Worm (Caenorhabditis elegans): ENCODE results near the gene tag-52.

Gene tag-52

ce11 chrX:3680544-3681214, 2.3 kb upstream of the tag-52 start, which contains the start of gene tsp-17:
TSS of gene tsp-17 (plus strand) at chrX:3681164.
- TF ChIP-seq egl-27 (tag; optimal IDR thresholded peaks at IDR 0.05) (no peak), lin-13 (GFP tag; optimal IDR thresholded peaks at IDR 0.05) (no peak), unc-86 (tag; optimal IDR thresholded peaks at IDR 0.05) (no peak), nhr-12 (tag; optimal IDR thresholded peaks at IDR 0.05) (no peak), nhr-11 (tag; optimal IDR thresholded peaks at IDR 0.05) (no peak), mdl-1 (tag; optimal IDR thresholded peaks at IDR 0.05) (peak in 1 of 2 experiments; percentile 13), unc-130 (tag; optimal IDR thresholded peaks at IDR 0.05) (peak; percentile 24), hlh-17 (GFP tag; optimal IDR thresholded peaks at IDR 0.05; ENCODE audit: borderline replicate concordance) (no peak), elt-2 (tag; optimal IDR thresholded peaks at IDR 0.05) (peak; percentile 7), nhr-90 (tag; optimal IDR thresholded peaks at IDR 0.05; ENCODE audit: poor library complexity) (no peak), ceh-8 (GFP tag; optimal IDR thresholded peaks at IDR 0.05) (no peak), nhr-77 (tag; optimal IDR thresholded peaks at IDR 0.05) (no peak), zip-4 (GFP tag; optimal IDR thresholded peaks at IDR 0.05) (no peak), nhr-85 (tag) (no peak), sptf-1 (tag; optimal IDR thresholded peaks at IDR 0.05) (no peak), lin-14 (GFP tag; optimal IDR thresholded peaks at IDR 0.05) (peak; percentile 37), mab-9 (GFP tag; IDR thresholded peaks at IDR 0.05) (no peak), grh-1 (GFP tag; IDR thresholded peaks at IDR 0.05) (no peak), ama-1 (optimal IDR thresholded peaks at IDR 0.05) (no peak), rnt-1 (tag; optimal IDR thresholded peaks at IDR 0.05) (peak; percentile 58), nhr-71 (tag; optimal IDR thresholded peaks at IDR 0.05) (peak; percentile 35), nhr-28 (tag; optimal IDR thresholded peaks at IDR 0.05) (no peak), aha-1 (tag; optimal IDR thresholded peaks at IDR 0.05) (no peak), pag-3 (tag; optimal IDR thresholded peaks at IDR 0.05; ENCODE audit: borderline replicate concordance, insufficient read depth) (peak; percentile 80), C04F5.9 (tag; optimal IDR thresholded peaks at IDR 0.05) (no peak)

ce11 chrX:3673584-3674108, 4.7 kb downstream of the tag-52 start, which contains the start of gene ceh-63:
TSS of gene ceh-63 (minus strand) at chrX:3674058.
- TF ChIP-seq lsy-2 (tag; optimal IDR thresholded peaks at IDR 0.05) = no peak
- TF ChIP-seq ceh-63 (GFP tag; optimal IDR thresholded peaks at IDR 0.05) = peak; percentile 100
- no peak for TF ChIP-seq lin-14 (GFP tag; optimal IDR thresholded peaks at IDR 0.05)

- no peak for TF ChIP-seq ces-1 (GFP tag; optimal IDR thresholded peaks at IDR 0.05)
- TF ChIP-seq snu-23 (GFP tag; optimal IDR thresholded peaks at IDR 0.05) = no peak
- no peak for TF ChIP-seq nhr-77 (tag; optimal IDR thresholded peaks at IDR 0.05)
- peak; percentile 35 for TF ChIP-seq nhr-85 (tag)
- no peak for TF ChIP-seq unc-130 (tag; optimal IDR thresholded peaks at IDR 0.05)
Measured at ce11 chrX:3671998-3672397, 6.4 kb downstream of the tag-52 start, which contains the start of gene C02F12.5. TSS of gene C02F12.5 (minus strand) at chrX:3672098.

- TF ChIP-seq lin-35 (GFP tag; optimal IDR thresholded peaks at IDR 0.05) = no peak
- TF ChIP-seq fkh-8 (tag; optimal IDR thresholded peaks at IDR 0.05) = peak; percentile 34
- no peak for TF ChIP-seq lin-13 (GFP tag; optimal IDR thresholded peaks at IDR 0.05)
- no peak for TF ChIP-seq pax-3 (tag; optimal IDR thresholded peaks at IDR 0.05)
- TF ChIP-seq fkh-4 (tag; optimal IDR thresholded peaks at IDR 0.05; ENCODE audit: borderline replicate concordance) = no peak
- TF ChIP-seq ceh-8 (GFP tag; optimal IDR thresholded peaks at IDR 0.05) = no peak
- TF ChIP-seq snu-23 (GFP tag; optimal IDR thresholded peaks at IDR 0.05) = no peak
- TF ChIP-seq fos-1 (tag; optimal IDR thresholded peaks at IDR 0.05) = no peak
- TF ChIP-seq vab-15 (tag; optimal IDR thresholded peaks at IDR 0.05) = no peak
- TF ChIP-seq sox-4 (tag; optimal IDR thresholded peaks at IDR 0.05) = peak; percentile 35
- peak; percentile 17 for TF ChIP-seq nhr-71 (tag; optimal IDR thresholded peaks at IDR 0.05)
- TF ChIP-seq egl-27 (tag; optimal IDR thresholded peaks at IDR 0.05) = no peak
Measured at ce11 chrX:3668842-3669241, 9.5 kb downstream of the tag-52 start, which contains the start of gene snet-1. TSS of gene snet-1 (minus strand) at chrX:3668942.
